Fruit fly (Drosophila melanogaster): ENCODE measurements around the gene mab-21.

The mab-21 gene

DNA sequence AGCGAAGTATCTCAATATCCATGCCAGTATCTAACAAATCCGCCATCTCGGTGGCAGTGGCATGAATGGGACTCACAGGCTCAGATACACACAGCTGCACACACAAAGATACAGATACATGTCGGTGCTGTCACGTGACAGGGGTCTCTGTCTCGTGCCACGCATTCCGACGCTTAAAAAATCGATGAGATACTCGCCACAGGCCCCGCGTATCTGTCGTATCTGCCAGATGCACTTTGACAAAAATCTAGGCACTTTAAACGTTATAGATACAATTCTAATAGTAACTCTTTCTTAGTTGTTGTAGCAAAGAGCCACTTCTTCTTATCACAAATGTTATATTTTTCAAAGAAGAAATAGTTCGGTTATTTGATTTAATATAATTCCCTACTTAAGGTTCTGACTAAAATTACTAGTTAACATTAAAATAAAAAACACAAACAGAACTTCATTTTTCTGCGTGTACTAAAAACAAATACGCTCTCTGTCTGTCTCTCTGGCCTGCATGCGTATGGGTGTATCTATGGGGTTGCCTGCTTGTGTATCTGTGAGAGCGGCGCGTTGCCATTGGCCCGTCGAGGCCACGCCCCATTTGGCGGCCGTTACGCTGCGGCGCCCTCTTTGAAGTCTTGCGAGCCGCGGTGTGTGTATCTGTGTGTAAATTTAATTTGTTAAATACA is 12.1 kb downstream of the mab-21 start, which contains the start of gene CG4766 (continued):
- TF ChIP-seq kay (GFP tag; optimal IDR thresholded peaks at IDR 0.05) (peak; percentile 81), CG5953 (GFP tag; IDR thresholded peaks at IDR 0.05) (peak; percentile 52; the same call in 1 of the 2 replicates), zen2 (GFP tag; IDR thresholded peaks at IDR 0.05; ENCODE audit: partially characterized antibody) (no peak), gce (GFP tag; IDR thresholded peaks at IDR 0.05) (0 out of 3 replicates have a peak, but pooled peaks have one; percentile 47), CG6254 (GFP tag; optimal IDR thresholded peaks at IDR 0.05) (peak; percentile 84), slbo (GFP tag; IDR thresholded peaks at IDR 0.05) (peak; percentile 80), Doc2 (GFP tag; IDR thresholded peaks at IDR 0.05) (no peak), fd96Cb (tag; optimal IDR thresholded peaks at IDR 0.05) (peak; percentile 85), Neu2 (GFP tag; optimal IDR thresholded peaks at IDR 0.05; ENCODE audit: borderline replicate concordance) (peak; percentile 4), nerfin-1 (tag; optimal IDR thresholded peaks at IDR 0.05) (peak; percentile 91), Mad (GFP tag; optimal IDR thresholded peaks at IDR 0.05) (peak; percentile 69), pho (GFP tag; optimal IDR thresholded peaks at IDR 0.05) (peak; percentile 81), CG4328 (GFP tag; optimal IDR thresholded peaks at IDR 0.05) (peak; percentile 83), CG18011 (GFP tag; optimal IDR thresholded peaks at IDR 0.05) (peak; percentile 34), D19A (tag; optimal IDR thresholded peaks at IDR 0.05) (peak; percentile 85), CG15011 (GFP tag; optimal IDR thresholded peaks at IDR 0.05) (peak; percentile 66), Adf1 (GFP tag; IDR thresholded peaks at IDR 0.05) (peak; percentile 62), CG11560 (tag; IDR thresholded peaks at IDR 0.05) (no peak), CG1233 (GFP tag; optimal IDR thresholded peaks at IDR 0.05) (peak; percentile 81), CG10267 (tag; optimal IDR thresholded peaks at IDR 0.05) (peak; percentile 87), Gug (GFP tag; IDR thresholded peaks at IDR 0.05) (peak; percentile 48; the same call in 3 of the 4 replicates), Ets97D (GFP tag; optimal IDR thresholded peaks at IDR 0.05) (peak; percentile 36), sc (optimal IDR thresholded peaks at IDR 0.05) (no peak), sc (GFP tag; optimal IDR thresholded peaks at IDR 0.05) (peak; percentile 72), usp (GFP tag; optimal IDR thresholded peaks at IDR 0.05) (no peak), CG10209 (GFP tag; optimal IDR thresholded peaks at IDR 0.05) (peak; percentile 87), CG4360 (GFP tag; IDR thresholded peaks at IDR 0.05) (no peak), run (tag; optimal IDR thresholded peaks at IDR 0.05) (peak; percentile 65), Oli (tag; optimal IDR thresholded peaks at IDR 0.05) (peak; percentile 84), wdn (GFP tag; IDR thresholded peaks at IDR 0.05) (peak; percentile 44; the same call in 1 of the 2 replicates), chinmo (GFP tag; IDR thresholded peaks at IDR 0.05; ENCODE audit: partially characterized antibody) (no peak), D (optimal IDR thresholded peaks at IDR 0.05) (no peak), D (GFP tag; optimal IDR thresholded peaks at IDR 0.05) (peak; percentile 88), CG18262 (tag; optimal IDR thresholded peaks at IDR 0.05) (peak; percentile 94), Max (GFP tag; optimal IDR thresholded peaks at IDR 0.05) (peak; percentile 77), Vsx1 (GFP tag; optimal IDR thresholded peaks at IDR 0.05) (peak; percentile 72), mam (GFP tag; optimal IDR thresholded peaks at IDR 0.05) (peak; percentile 83), Dad (GFP tag; optimal IDR thresholded peaks at IDR 0.05) (peak; percentile 71), Bteb2 (GFP tag; optimal IDR thresholded peaks at IDR 0.05) (peak; percentile 66), cato (GFP tag; optimal IDR thresholded peaks at IDR 0.05; ENCODE audit: borderline replicate concordance) (peak; percentile 69), NK7.1 (GFP tag; optimal IDR thresholded peaks at IDR 0.05) (peak; percentile 65), CG6175 (GFP tag; IDR thresholded peaks at IDR 0.05) (no peak), odd (GFP tag; optimal IDR thresholded peaks at IDR 0.05) (peak; percentile 72), ssp (GFP tag; IDR thresholded peaks at IDR 0.05) (peak; percentile 62), CG4404 (GFP tag; IDR thresholded peaks at IDR 0.05) (peak; percentile 86), tio (GFP tag; optimal IDR thresholded peaks at IDR 0.05) (peak; percentile 83), toy (GFP tag; IDR thresholded peaks at IDR 0.05) (no peak), CG12942 (GFP tag; optimal IDR thresholded peaks at IDR 0.05) (peak; percentile 63), Fer1 (GFP tag; optimal IDR thresholded peaks at IDR 0.05) (peak; percentile 84), gcm (GFP tag; optimal IDR thresholded peaks at IDR 0.05) (peak; percentile 85)
